Fruit fly (Drosophila melanogaster) whole organism, adult: ENCODE results near the gene CG31871.
A peak's percentile ranks its signal among the peaks of the same experiment; 100 is the strongest.

Source experiments
- CG11617 ChIP-seq: fragments of 200-800 bp; sonication (Bioruptor generic); optimal IDR thresholded peaks from 2 replicates; lab custom pipeline; 2017; ENCODE audit warnings: mild to moderate bottlenecking, missing biosample characterization, missing genetic modification reagents, missing genetic modification characterization
- CG12768 ChIP-seq: fragments of 200-800 bp; sonication (Bioruptor generic); optimal IDR thresholded peaks from 2 replicates; lab custom pipeline; 2017; ENCODE audit warnings: missing biosample characterization, missing genetic modification characterization, mild to moderate bottlenecking, moderate library complexity, missing genetic modification reagents
- CG14711 ChIP-seq: fragments of 200-800 bp; sonication (Bioruptor generic); optimal IDR thresholded peaks from 2 replicates; lab custom pipeline; 2018; ENCODE audit warnings: missing biosample characterization, mild to moderate bottlenecking, missing genetic modification characterization, moderate library complexity
- CG1620 ChIP-seq: fragments of 200-800 bp; sonication (Bioruptor generic); optimal IDR thresholded peaks from 2 replicates; lab custom pipeline; 2016; ENCODE audit warnings: missing biosample characterization, missing genetic modification characterization
- CG33017 ChIP-seq: fragments of 200-800 bp; sonication (Bioruptor generic); optimal IDR thresholded peaks from 2 replicates; lab custom pipeline; 2018; ENCODE audit warnings: missing biosample characterization, mild to moderate bottlenecking, missing genetic modification characterization, moderate library complexity
- CG5204 ChIP-seq: fragments of 200-800 bp; sonication (Bioruptor generic); optimal IDR thresholded peaks from 2 replicates; lab custom pipeline; 2016; ENCODE audit warnings: missing biosample characterization, missing genetic modification characterization
- CG7045 ChIP-seq: fragments of 200-800 bp; sonication (Bioruptor generic); optimal IDR thresholded peaks from 2 replicates; lab custom pipeline; 2017; ENCODE audit warnings: missing biosample characterization, mild to moderate bottlenecking, missing genetic modification characterization
- CG7101 ChIP-seq: fragments of 200-800 bp; sonication (Bioruptor generic); optimal IDR thresholded peaks from 2 replicates; lab custom pipeline; 2018; ENCODE audit warnings: missing biosample characterization, mild to moderate bottlenecking, missing genetic modification characterization, moderate library complexity
- Clk ChIP-seq: fragments of 200-800 bp; sonication (Bioruptor generic); optimal IDR thresholded peaks from 2 replicates; lab custom pipeline; 2017; ENCODE audit warnings: missing biosample characterization, missing genetic modification characterization
- Crg-1 ChIP-seq: fragments of 200-800 bp; sonication (Bioruptor generic); optimal IDR thresholded peaks from 2 replicates; lab custom pipeline; 2016; ENCODE audit warnings: missing biosample characterization, missing genetic modification characterization
- Hr96 ChIP-seq: fragments of 200-800 bp; sonication (Bioruptor generic); optimal IDR thresholded peaks from 2 replicates; lab custom pipeline; 2016; ENCODE audit warnings: missing biosample characterization, missing genetic modification characterization
- Mnt ChIP-seq: fragments of 200-800 bp; sonication (Bioruptor generic); optimal IDR thresholded peaks from 2 replicates; lab custom pipeline; 2016; ENCODE audit warnings: missing biosample characterization, mild to moderate bottlenecking, missing genetic modification characterization
- bab1 ChIP-seq: fragments of 200-800 bp; sonication (Bioruptor generic); optimal IDR thresholded peaks from 3 replicates; lab custom pipeline; 2019; ENCODE audit warnings: missing biosample characterization, mild to moderate bottlenecking, missing genetic modification characterization, moderate library complexity
- cic ChIP-seq: fragments of 200-800 bp; sonication (Bioruptor generic); optimal IDR thresholded peaks from 2 replicates; lab custom pipeline; 2017; ENCODE audit warnings: missing biosample characterization, mild to moderate bottlenecking, missing genetic modification characterization, moderate library complexity
- cnc ChIP-seq, 2 experiments: fragments of >200 bp; optimal IDR thresholded peaks; 2 replicates each; lab custom pipeline; 2017
- kay ChIP-seq: fragments of 200-800 bp; sonication (Bioruptor generic); peaks from one replicate; lab custom pipeline; 2016; ENCODE audit warnings: missing biosample characterization, missing genetic modification characterization, borderline replicate concordance
- ovo ChIP-seq: fragments of 200-800 bp; sonication (Bioruptor generic); optimal IDR thresholded peaks from 2 replicates; lab custom pipeline; 2016; ENCODE audit warnings: missing biosample characterization, missing genetic modification characterization
- pad ChIP-seq: fragments of 200-800 bp; sonication (Bioruptor generic); optimal IDR thresholded peaks from 3 replicates; lab custom pipeline; 2017; ENCODE audit warnings: missing biosample characterization, missing genetic modification characterization, mild to moderate bottlenecking, moderate library complexity, missing genetic modification reagents
- tj ChIP-seq: fragments of 200-800 bp; sonication (Bioruptor generic); optimal IDR thresholded peaks from 3 replicates; lab custom pipeline; 2017; ENCODE audit warnings: missing biosample characterization, mild to moderate bottlenecking, missing genetic modification characterization, moderate library complexity
- toe ChIP-seq: fragments of 200-800 bp; sonication (Bioruptor generic); optimal IDR thresholded peaks from 2 replicates; lab custom pipeline; 2016; ENCODE audit warnings: missing biosample characterization, missing genetic modification characterization

The CG31871 gene

DNA sequence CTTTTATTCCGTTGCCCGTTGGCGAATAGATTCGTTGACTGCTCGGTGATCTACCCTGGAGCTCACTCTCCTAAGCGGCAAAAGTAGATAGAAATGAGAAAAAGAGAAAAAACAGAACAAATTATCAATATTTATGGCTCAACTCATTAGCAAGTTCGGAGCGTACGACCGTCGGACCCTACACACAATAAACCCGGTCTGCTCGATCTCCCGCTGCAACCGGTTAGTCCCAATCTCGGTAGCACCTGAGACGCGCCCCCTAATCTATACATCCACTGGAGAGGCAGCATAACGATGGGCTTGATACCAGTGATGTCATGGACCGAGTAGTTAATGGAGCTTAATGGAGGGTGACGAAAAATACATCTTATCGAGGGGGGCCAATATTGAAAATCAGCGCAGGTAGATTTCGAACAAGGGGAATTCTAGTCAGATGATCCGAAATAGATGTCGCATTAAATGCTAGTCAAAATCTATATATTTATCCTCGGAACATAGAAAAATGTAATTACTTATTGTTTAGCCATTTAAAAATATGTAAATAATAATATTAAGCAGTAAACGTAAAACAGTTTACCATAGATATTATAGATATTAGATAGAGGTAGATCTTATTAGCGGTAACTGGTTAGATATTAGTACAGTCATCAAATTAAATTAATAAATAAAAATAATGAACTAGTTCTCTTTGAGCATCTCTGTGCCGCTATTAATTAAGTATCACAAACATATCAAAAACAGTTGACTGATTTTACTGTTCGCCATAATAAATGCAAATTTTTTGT is 25.3 kb downstream of the CG31871 start, which contains the start of gene CG7296:
CG7296 (minus strand) TSS at position 58 of the 785 bp plus-strand sequence.
- TF ChIP-seq pad (GFP tag; lab: Kevin White, UChicago) (no peak), Mnt (GFP tag; lab: Kevin White, UChicago) (no peak), toe (GFP tag; lab: Kevin White, UChicago) (no peak), CG11617 (no peak), cic (GFP tag; lab: Kevin White, UChicago) (no peak), bab1 (GFP tag; lab: Kevin White, UChicago) (no peak), cnc (optimal IDR thresholded peaks at IDR 0.05; lab: Kevin White, UChicago) (no peak), Clk (GFP tag; lab: Kevin White, UChicago) (no peak), CG5204 (GFP tag; lab: Kevin White, UChicago) (no peak), CG7101 (no peak), Crg-1 (GFP tag; lab: Kevin White, UChicago) (no peak), CG14711 (tag; lab: Kevin White, UChicago) (no peak), kay (GFP tag; lab: Kevin White, UChicago) (no peak), CG1620 (no peak), ovo (GFP tag; lab: Kevin White, UChicago) (no peak)

DNA sequence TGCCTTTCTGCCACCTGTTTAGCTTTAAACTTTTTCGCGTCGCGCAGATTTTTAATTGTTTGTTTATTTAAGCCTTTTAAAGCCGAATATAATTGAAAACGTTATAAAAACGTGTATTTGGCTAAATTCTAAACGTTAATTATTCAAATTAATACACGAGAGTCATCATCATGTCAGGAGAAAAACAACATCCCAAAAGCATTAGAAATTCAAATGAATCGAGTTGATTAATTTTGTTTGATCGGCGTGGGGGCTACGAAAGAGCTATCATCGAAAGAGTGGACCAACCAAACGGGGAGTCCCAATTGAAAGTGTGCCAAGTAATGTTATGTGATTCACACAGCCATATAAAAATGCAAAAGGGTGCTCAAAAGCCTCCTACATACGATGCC is 25.9 kb downstream of the CG31871 start:
- TF ChIP-seq Clk (GFP tag; lab: Kevin White, UChicago) (no peak), ovo (GFP tag; lab: Kevin White, UChicago) (no peak), CG1620 (no peak), CG12768 (GFP tag; lab: Kevin White, UChicago) (no peak), CG5204 (GFP tag; lab: Kevin White, UChicago) (no peak), kay (GFP tag; lab: Kevin White, UChicago) (no peak), cnc (optimal IDR thresholded peaks at IDR 0.05; lab: Kevin White, UChicago) (no peak), cic (GFP tag; lab: Kevin White, UChicago) (no peak), CG7045 (GFP tag; lab: Kevin White, UChicago) (no peak), Mnt (GFP tag; lab: Kevin White, UChicago) (no peak), Hr96 (no peak), pad (GFP tag; lab: Kevin White, UChicago) (no peak)

DNA sequence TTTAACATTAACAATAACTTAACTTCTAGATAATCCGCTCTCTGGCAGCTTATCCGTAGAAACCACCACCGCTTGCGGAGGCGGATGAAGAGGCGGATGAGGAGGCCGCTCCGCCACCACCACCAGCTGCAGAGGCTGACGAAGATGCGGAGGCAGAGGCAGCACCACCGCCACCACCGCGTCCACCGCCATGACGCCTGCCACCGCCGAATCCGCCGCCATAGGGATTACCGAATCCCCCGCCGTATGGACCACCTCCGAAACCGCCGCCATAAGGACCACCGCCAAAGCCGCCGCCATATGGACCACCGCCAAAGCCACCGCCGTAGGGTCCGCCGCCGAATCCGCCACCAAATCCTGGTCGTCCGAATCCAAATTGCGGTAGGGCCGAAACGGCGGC is 26.9 kb downstream of the CG31871 start:
- TF ChIP-seq tj (GFP tag; lab: Kevin White, UChicago) (no peak), cic (GFP tag; lab: Kevin White, UChicago) (no peak), toe (GFP tag; lab: Kevin White, UChicago) (no peak), CG14711 (tag; lab: Kevin White, UChicago) (no peak), bab1 (GFP tag; lab: Kevin White, UChicago) (no peak)

DNA sequence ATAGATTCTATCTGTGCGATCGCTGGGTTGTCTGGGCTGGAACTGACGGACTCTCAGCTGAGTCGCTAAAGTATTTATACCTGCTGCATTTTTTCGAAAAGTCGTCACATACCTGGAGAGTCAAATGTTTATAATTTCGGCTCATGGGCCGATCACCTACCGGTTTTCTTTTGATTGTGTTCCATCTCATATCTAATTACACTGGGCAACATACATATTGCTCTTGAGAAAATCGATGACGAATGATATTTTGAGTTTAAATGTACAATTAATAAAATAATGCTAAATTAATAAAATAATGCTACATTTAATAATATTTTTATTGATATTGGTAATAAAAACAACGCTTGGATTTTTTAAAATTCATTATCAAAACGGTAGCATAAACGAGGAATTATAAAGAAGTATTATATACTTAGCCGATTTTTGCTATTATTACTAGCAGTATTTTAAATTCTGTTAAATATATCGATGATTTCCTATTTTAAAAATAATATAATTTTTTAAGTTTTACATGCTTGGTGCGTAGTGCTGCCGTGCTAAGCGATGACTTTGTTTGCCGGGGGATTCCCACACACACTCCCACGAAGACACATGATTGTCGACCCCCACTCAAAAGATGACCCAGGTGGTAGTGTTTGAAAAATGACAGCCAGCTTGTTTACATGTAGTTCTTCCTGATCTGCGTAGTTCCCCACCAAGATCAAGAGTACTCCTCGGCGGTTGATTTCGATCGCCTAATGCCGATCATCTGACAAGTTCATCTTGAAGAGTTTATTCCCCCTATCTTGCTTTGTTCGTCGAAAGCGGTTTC is 27.5 kb downstream of the CG31871 start, which contains the start of gene CG7294:
CG7294 (minus strand) TSS at position 51 of the 814 bp plus-strand sequence.
- TF ChIP-seq Mnt (GFP tag; lab: Kevin White, UChicago) = no peak
- no peak for TF ChIP-seq cic (GFP tag; lab: Kevin White, UChicago)
- no peak for TF ChIP-seq CG14711 (tag; lab: Kevin White, UChicago)
- no peak for TF ChIP-seq CG33017

DNA sequence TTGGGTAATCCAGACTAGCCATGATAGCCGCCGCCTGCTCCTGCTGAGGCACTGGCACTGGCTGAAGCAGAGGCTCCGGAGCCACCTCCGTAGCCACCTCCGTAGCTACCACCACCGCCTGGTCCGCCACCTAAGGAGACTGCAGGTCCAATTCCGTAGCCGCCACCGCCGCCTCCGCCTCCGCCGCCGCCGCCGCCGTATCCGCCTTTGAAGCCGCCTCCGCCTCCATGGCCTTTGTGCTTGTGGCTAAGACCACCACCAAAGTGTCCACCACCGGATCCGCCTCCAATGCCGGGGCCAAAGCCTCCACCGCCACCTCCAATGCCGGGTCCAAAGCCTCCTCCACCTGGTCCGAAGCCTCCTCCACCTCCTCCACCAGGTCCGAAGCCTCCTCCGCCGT is 31.1 kb downstream of the CG31871 start:
- TF ChIP-seq CG33017 (no peak), toe (GFP tag; lab: Kevin White, UChicago) (no peak), bab1 (GFP tag; lab: Kevin White, UChicago) (no peak), CG14711 (tag; lab: Kevin White, UChicago) (no peak), Clk (GFP tag; lab: Kevin White, UChicago) (no peak), CG12768 (GFP tag; lab: Kevin White, UChicago) (no peak), pad (GFP tag; lab: Kevin White, UChicago) (no peak), Crg-1 (GFP tag; lab: Kevin White, UChicago) (no peak), CG7045 (GFP tag; lab: Kevin White, UChicago) (no peak), Mnt (GFP tag; lab: Kevin White, UChicago) (no peak), CG5204 (GFP tag; lab: Kevin White, UChicago) (no peak), ovo (GFP tag; lab: Kevin White, UChicago) (no peak), Hr96 (no peak), CG7101 (no peak)

DNA sequence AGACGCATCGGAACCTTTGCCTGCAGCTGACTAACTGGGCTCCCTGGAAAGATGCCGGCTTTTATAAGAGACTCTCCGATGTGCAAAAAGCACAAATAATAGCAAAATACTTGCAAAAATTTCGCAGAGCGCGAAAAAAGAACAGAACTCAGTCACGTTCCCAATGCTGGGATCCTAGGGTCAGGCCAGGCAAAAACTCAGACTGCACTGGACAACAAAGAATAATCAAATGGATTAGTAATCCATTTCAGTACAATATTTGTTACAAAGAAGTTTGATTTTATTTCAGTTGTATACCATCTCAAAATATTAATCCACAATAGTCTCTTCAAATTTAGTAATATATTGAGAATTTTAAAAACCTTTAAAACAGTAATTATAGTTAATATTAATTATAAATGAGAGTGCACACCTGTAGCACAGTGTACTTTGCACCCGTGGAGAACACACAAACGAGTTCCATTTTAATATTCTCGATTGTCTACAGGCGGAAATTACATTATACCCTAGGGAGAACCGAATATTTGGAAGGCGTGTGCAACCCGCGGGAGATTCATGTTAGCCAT is 32.3 kb downstream of the CG31871 start, which contains the start of gene CG17108:
CG17108 (minus strand) TSS at position 51 of the 566 bp plus-strand sequence.
- TF ChIP-seq cnc (optimal IDR thresholded peaks at IDR 0.05; lab: Kevin White, UChicago) (no peak), CG12768 (GFP tag; lab: Kevin White, UChicago) (no peak), cic (GFP tag; lab: Kevin White, UChicago) (no peak), pad (GFP tag; lab: Kevin White, UChicago) (no peak), CG7045 (GFP tag; lab: Kevin White, UChicago) (no peak), kay (GFP tag; lab: Kevin White, UChicago) (peak; percentile 75), CG7101 (peak; percentile 17), bab1 (GFP tag; lab: Kevin White, UChicago) (no peak), Mnt (GFP tag; lab: Kevin White, UChicago) (no peak), ovo (GFP tag; lab: Kevin White, UChicago) (no peak), Hr96 (no peak), CG1620 (no peak), CG33017 (peak; percentile 78), toe (GFP tag; lab: Kevin White, UChicago) (no peak), Clk (GFP tag; lab: Kevin White, UChicago) (no peak), Crg-1 (GFP tag; lab: Kevin White, UChicago) (no peak), CG14711 (tag; lab: Kevin White, UChicago) (peak; percentile 38)
